Worm (Caenorhabditis elegans) whole organism, late embryonic: ENCODE results near the gene bar-1.

Source experiments
- C38D4.7 ChIP-seq: fragments of 200-800 bp; sonication (Bioruptor generic); optimal IDR thresholded peaks from 2 replicates; lab custom pipeline; 2018; ENCODE audit warnings: mild to moderate bottlenecking, missing genetic modification characterization, moderate library complexity, missing compliant biosample characterization
- ama-1 ChIP-seq: fragments of 150-350 bp; optimal IDR thresholded peaks from 2 replicates; lab custom pipeline; 2014
- nfya-1 ChIP-seq: sonication (generic microtip); optimal IDR thresholded peaks from 2 replicates; lab custom pipeline; 2017; ENCODE audit warnings: missing genetic modification characterization, mild to moderate bottlenecking, missing compliant biosample characterization, antibody characterized with exemption, moderate library complexity
- pha-4 ChIP-seq: fragments of 150-350 bp; optimal IDR thresholded peaks from 2 replicates; lab custom pipeline; 2018; ENCODE audit warnings: missing biosample characterization, missing genetic modification reagents, missing genetic modification characterization
- tbx-7 ChIP-seq: sonication (generic microtip); optimal IDR thresholded peaks from 2 replicates; lab custom pipeline; 2016; ENCODE audit warnings: missing genotype, missing genetic modification characterization, missing compliant biosample characterization
- unc-3 ChIP-seq, 2 experiments: fragments of 200-800 bp in 1 of 2; sonication (Bioruptor generic) in 1 of 2; sonication (generic microtip) in 1 of 2; conservative IDR thresholded peaks in 1 of 2; optimal IDR thresholded peaks in 1 of 2; 2 replicates each; pipeline versions ENCODE4 v1.3.6 to Lab custom; 2016 to 2022; ENCODE audit warnings: missing compliant biosample characterization in 2 of 2, missing genetic modification characterization in 2 of 2, missing genetic modification reagents in 1 of 2

- TF ChIP-seq nfya-1 = no peak
- no peak for TF ChIP-seq pha-4 (tag; lab: Kevin White, UChicago)
- TF ChIP-seq ama-1 = no peak
- TF ChIP-seq tbx-7 = no peak
- no peak for TF ChIP-seq C38D4.7 (GFP tag; lab: Kevin White, UChicago)
- TF ChIP-seq unc-3 (GFP tag; conservative IDR thresholded peaks at IDR 0.05; lab: Robert Waterston, UW) = no peak
- no peak for TF ChIP-seq unc-3 (tag; optimal IDR thresholded peaks at IDR 0.05; lab: Kevin White, UChicago)
Observed at ce11 chrX:7204175-7204574, 33.8 kb upstream of the bar-1 start.
